Worm (Caenorhabditis elegans) whole organism, late embryonic: ENCODE data around the gene srz-12.

Experiments used
- F13H6.1 ChIP-seq: sonication (generic microtip); optimal IDR thresholded peaks from 2 replicates; lab custom pipeline; 2016; ENCODE audit warnings: missing genetic modification characterization, missing compliant biosample characterization
- Y22D7AL.16 ChIP-seq: sonication (generic microtip); optimal IDR thresholded peaks from 2 replicates; lab custom pipeline; 2016; ENCODE audit warnings: missing genetic modification characterization, missing compliant biosample characterization
- ama-1 ChIP-seq: fragments of 150-350 bp; optimal IDR thresholded peaks from 2 replicates; lab custom pipeline; 2014
- ceh-14 ChIP-seq: sonication (generic microtip); optimal IDR thresholded peaks from 2 replicates; lab custom pipeline; 2016; ENCODE audit warnings: missing genotype, missing genetic modification characterization, missing compliant biosample characterization
- dmd-4 ChIP-seq: sonication (generic microtip); optimal IDR thresholded peaks from 2 replicates; lab custom pipeline; 2016; ENCODE audit warnings: borderline replicate concordance, missing genetic modification characterization, missing compliant biosample characterization
- fkh-10 ChIP-seq: fragments of 150-350 bp; optimal IDR thresholded peaks from 2 replicates; lab custom pipeline; 2014; ENCODE audit warnings: missing biosample characterization, missing genetic modification reagents, missing genetic modification characterization
- nhr-232 ChIP-seq: sonication (generic microtip); optimal IDR thresholded peaks from 2 replicates; lab custom pipeline; 2016; ENCODE audit warnings: missing genetic modification characterization, missing compliant biosample characterization
- pag-3 ChIP-seq: sonication (generic microtip); optimal IDR thresholded peaks from 2 replicates; lab custom pipeline; 2016; ENCODE audit warnings: missing compliant biosample characterization, missing genetic modification characterization, borderline replicate concordance
- pax-1 ChIP-seq: fragments of 150-350 bp; optimal IDR thresholded peaks from 2 replicates; lab custom pipeline; 2014; ENCODE audit warnings: missing biosample characterization, missing genetic modification characterization
- pros-1 ChIP-seq: fragments of 150-350 bp; optimal IDR thresholded peaks from 2 replicates; lab custom pipeline; 2014; ENCODE audit warnings: missing biosample characterization, missing genetic modification reagents, missing genetic modification characterization
- tbx-2 ChIP-seq: sonication (generic microtip); optimal IDR thresholded peaks from 2 replicates; lab custom pipeline; 2016; ENCODE audit warnings: missing genetic modification characterization, missing compliant biosample characterization

DNA sequence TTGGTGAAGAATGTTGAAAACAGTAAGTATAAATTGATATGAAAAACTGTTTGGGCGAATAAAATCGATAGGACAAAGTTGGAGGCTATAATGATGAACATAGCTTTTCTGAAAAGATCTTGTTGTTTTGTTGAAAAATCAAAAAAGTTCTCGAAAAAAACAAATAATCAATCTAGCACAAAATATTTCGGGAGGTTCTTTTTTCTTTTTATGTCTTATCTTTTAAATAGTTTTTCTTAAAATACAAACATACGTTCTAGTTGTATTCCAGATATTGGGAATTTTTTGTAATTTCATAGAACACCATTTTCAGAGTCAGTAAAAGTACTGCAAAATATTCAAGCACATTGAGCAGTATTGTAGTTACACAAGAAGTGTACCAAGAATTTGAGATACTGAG lies 32.6 kb downstream of the srz-12 start, which contains the start of gene srbc-55:
- TF ChIP-seq ceh-14 (tag; lab: Kevin White, UChicago) (no peak), pros-1 (no peak), ama-1 (no peak), pax-1 (tag; lab: Kevin White, UChicago) (no peak), fkh-10 (no peak), pag-3 (tag; lab: Kevin White, UChicago) (no peak), dmd-4 (tag; lab: Kevin White, UChicago) (no peak), F13H6.1 (tag; lab: Kevin White, UChicago) (no peak), tbx-2 (no peak), nhr-232 (tag; lab: Kevin White, UChicago) (no peak), Y22D7AL.16 (no peak)
